Worm (Caenorhabditis elegans) whole organism, L3 larva: ENCODE measurements around the gene pud-4.

ENCODE experiments used
- R02D3.7 ChIP-seq: fragments of 150-350 bp; optimal IDR thresholded peaks from 2 replicates; lab custom pipeline; 2014; ENCODE audit warnings: missing biosample characterization, missing genetic modification characterization
- ZK546.5 ChIP-seq: sonication (generic microtip); optimal IDR thresholded peaks from 2 replicates; lab custom pipeline; 2017; ENCODE audit warnings: missing biosample characterization, missing genetic modification characterization
- aly-2 ChIP-seq: fragments of 150-350 bp; optimal IDR thresholded peaks from 2 replicates; lab custom pipeline; 2014; ENCODE audit warnings: missing biosample characterization, missing genetic modification characterization
- ama-1 ChIP-seq: fragments of 150-350 bp; optimal IDR thresholded peaks from 2 replicates; lab custom pipeline; 2018
- ceh-16 ChIP-seq: sonication (generic microtip); optimal IDR thresholded peaks from 2 replicates; lab custom pipeline; 2017; ENCODE audit warnings: missing biosample characterization, missing genetic modification characterization
- ceh-28 ChIP-seq: fragments of 150-350 bp; optimal IDR thresholded peaks from 2 replicates; lab custom pipeline; 2014; ENCODE audit warnings: missing biosample characterization, missing genetic modification reagents, missing genetic modification characterization
- ceh-82 ChIP-seq: fragments of 150-350 bp; optimal IDR thresholded peaks from 2 replicates; lab custom pipeline; 2014; ENCODE audit warnings: missing biosample characterization, missing genetic modification characterization
- ceh-9 ChIP-seq: sonication (generic microtip); optimal IDR thresholded peaks from 2 replicates; lab custom pipeline; 2018; ENCODE audit warnings: missing biosample characterization, missing genetic modification characterization
- daf-12 ChIP-seq: fragments of 150-350 bp; optimal IDR thresholded peaks from 2 replicates; lab custom pipeline; 2014; ENCODE audit warnings: missing biosample characterization, missing genetic modification reagents, missing genetic modification characterization
- egl-27 ChIP-seq: sonication (generic microtip); optimal IDR thresholded peaks from 4 replicates; lab custom pipeline; 2017; ENCODE audit warnings: missing biosample characterization, missing genetic modification reagents, missing genetic modification characterization
- egl-5 ChIP-seq: fragments of 150-350 bp; optimal IDR thresholded peaks from 2 replicates; lab custom pipeline; 2017; ENCODE audit warnings: missing biosample characterization, missing genetic modification reagents, missing genetic modification characterization, inconsistent platforms
- elt-1 ChIP-seq: fragments of 150-350 bp; optimal IDR thresholded peaks from 2 replicates; lab custom pipeline; 2014; ENCODE audit warnings: missing biosample characterization, missing genetic modification characterization
- elt-2 ChIP-seq: sonication (generic microtip); optimal IDR thresholded peaks from 2 replicates; lab custom pipeline; 2016; ENCODE audit warnings: missing genetic modification reagents, mild to moderate bottlenecking, missing genetic modification characterization, missing compliant biosample characterization
- elt-3 ChIP-seq, 3 experiments: fragments of 150-350 bp in 1 of 3; sonication (generic microtip) in 2 of 3; optimal IDR thresholded peaks; 2 replicates in 2 of 3; 4 replicates in 1 of 3; lab custom pipeline; 2014 to 2017; ENCODE audit warnings: missing biosample characterization in 3 of 3, missing genetic modification characterization in 3 of 3
- eor-1 ChIP-seq, 2 experiments: fragments of 150-350 bp; optimal IDR thresholded peaks; 2 replicates each; lab custom pipeline; 2014 to 2018; ENCODE audit warnings: missing biosample characterization in 2 of 2, missing genetic modification characterization in 2 of 2
- fkh-10 ChIP-seq: sonication (generic microtip); optimal IDR thresholded peaks from 2 replicates; lab custom pipeline; 2017; ENCODE audit warnings: missing biosample characterization, missing genetic modification reagents, missing genetic modification characterization
- fkh-2 ChIP-seq: fragments of 150-350 bp; optimal IDR thresholded peaks from 2 replicates; lab custom pipeline; 2014; ENCODE audit warnings: missing biosample characterization, missing genetic modification reagents, missing genetic modification characterization
- fos-1 ChIP-seq: fragments of 150-350 bp; optimal IDR thresholded peaks from 2 replicates; lab custom pipeline; 2014; ENCODE audit warnings: missing biosample characterization, missing genetic modification characterization
- hmg-11 ChIP-seq: sonication (generic microtip); optimal IDR thresholded peaks from 2 replicates; lab custom pipeline; 2016; ENCODE audit warnings: missing genetic modification characterization, missing compliant biosample characterization
- jun-1 ChIP-seq: fragments of 150-350 bp; optimal IDR thresholded peaks from 2 replicates; lab custom pipeline; 2014; ENCODE audit warnings: missing biosample characterization, missing genetic modification reagents, missing genetic modification characterization
- lin-15B ChIP-seq: fragments of 150-350 bp; optimal IDR thresholded peaks from 2 replicates; lab custom pipeline; 2014; ENCODE audit warnings: missing biosample characterization, missing genetic modification characterization
- lin-39 ChIP-seq: fragments of 150-350 bp; optimal IDR thresholded peaks from 2 replicates; lab custom pipeline; 2018; ENCODE audit warnings: missing biosample characterization, missing genetic modification reagents, missing genetic modification characterization
- lsy-12 ChIP-seq: sonication (generic microtip); optimal IDR thresholded peaks from 2 replicates; lab custom pipeline; 2016; ENCODE audit warnings: mild to moderate bottlenecking, missing genetic modification characterization, missing compliant biosample characterization
- mdl-1 ChIP-seq: fragments of 150-350 bp; optimal IDR thresholded peaks from 2 replicates; lab custom pipeline; 2014; ENCODE audit warnings: missing biosample characterization, missing genetic modification characterization
- mml-1 ChIP-seq: fragments of 150-350 bp; sonication (generic microtip); optimal IDR thresholded peaks from 3 replicates; lab custom pipeline; 2014; ENCODE audit warnings: missing biosample characterization, missing genetic modification characterization
- nfya-1 ChIP-seq: sonication (generic microtip); optimal IDR thresholded peaks from 2 replicates; lab custom pipeline; 2017; ENCODE audit warnings: missing genetic modification characterization, mild to moderate bottlenecking, missing compliant biosample characterization, antibody characterized with exemption, moderate library complexity; ENCODE audit not compliant: insufficient read depth
- nhr-11 ChIP-seq: fragments of 150-350 bp; optimal IDR thresholded peaks from 2 replicates; lab custom pipeline; 2014; ENCODE audit warnings: missing biosample characterization, missing genetic modification characterization
- nhr-12 ChIP-seq: fragments of 150-350 bp; optimal IDR thresholded peaks from 2 replicates; lab custom pipeline; 2014; ENCODE audit warnings: missing biosample characterization, missing genetic modification characterization
- nhr-23 ChIP-seq: fragments of 150-350 bp; optimal IDR thresholded peaks from 2 replicates; lab custom pipeline; 2014; ENCODE audit warnings: missing biosample characterization, missing genetic modification reagents, missing genetic modification characterization
- nhr-237 ChIP-seq: fragments of 150-350 bp; optimal IDR thresholded peaks from 2 replicates; lab custom pipeline; 2014; ENCODE audit warnings: missing biosample characterization, missing genetic modification characterization
- nhr-25 ChIP-seq: sonication (generic microtip); optimal IDR thresholded peaks from 2 replicates; lab custom pipeline; 2017; ENCODE audit warnings: missing biosample characterization, missing genetic modification characterization
- nhr-28 ChIP-seq: fragments of 150-350 bp; optimal IDR thresholded peaks from 2 replicates; lab custom pipeline; 2014; ENCODE audit warnings: missing biosample characterization, missing genetic modification characterization
- nhr-43 ChIP-seq: sonication (generic microtip); optimal IDR thresholded peaks from 2 replicates; lab custom pipeline; 2016; ENCODE audit warnings: mild to moderate bottlenecking, missing genetic modification characterization, missing compliant biosample characterization; ENCODE audit not compliant: poor library complexity, severe bottlenecking
- nhr-67 ChIP-seq: fragments of 150-350 bp; optimal IDR thresholded peaks from 2 replicates; lab custom pipeline; 2014; ENCODE audit warnings: missing biosample characterization, missing genetic modification characterization
- nhr-76 ChIP-seq: fragments of 150-350 bp; sonication (generic microtip); optimal IDR thresholded peaks from 5 replicates; lab custom pipeline; 2014; ENCODE audit warnings: missing biosample characterization, missing genetic modification characterization
- nhr-77 ChIP-seq: fragments of 150-350 bp; optimal IDR thresholded peaks from 2 replicates; lab custom pipeline; 2014; ENCODE audit warnings: missing biosample characterization, missing genetic modification characterization
- pha-4 ChIP-seq: fragments of 150-350 bp; optimal IDR thresholded peaks from 2 replicates; lab custom pipeline; 2014; ENCODE audit warnings: missing biosample characterization, missing genetic modification reagents, missing genetic modification characterization
- pqm-1 ChIP-seq: fragments of 150-350 bp; optimal IDR thresholded peaks from 2 replicates; lab custom pipeline; 2017; ENCODE audit warnings: missing biosample characterization, missing genetic modification characterization, inconsistent platforms
- sea-2 ChIP-seq: fragments of 150-350 bp; sonication (generic microtip); optimal IDR thresholded peaks from 4 replicates; lab custom pipeline; 2014; ENCODE audit warnings: missing biosample characterization, missing genetic modification reagents, missing genetic modification characterization
- skn-1 ChIP-seq: fragments of 150-350 bp; optimal IDR thresholded peaks from 2 replicates; lab custom pipeline; 2014; ENCODE audit warnings: missing biosample characterization, missing genetic modification characterization
- snpc-4 ChIP-seq: fragments of 150-350 bp; optimal IDR thresholded peaks from 2 replicates; lab custom pipeline; 2014; ENCODE audit warnings: missing biosample characterization, missing genetic modification characterization
- tbx-2 ChIP-seq: sonication (generic microtip); optimal IDR thresholded peaks from 2 replicates; lab custom pipeline; 2016; ENCODE audit warnings: mild to moderate bottlenecking, missing genetic modification characterization, missing compliant biosample characterization
- unc-39 ChIP-seq: sonication (generic microtip); optimal IDR thresholded peaks from 4 replicates; lab custom pipeline; 2017; ENCODE audit warnings: missing biosample characterization, missing genetic modification characterization
- unc-62 ChIP-seq: fragments of 150-350 bp; sonication (generic microtip); optimal IDR thresholded peaks from 4 replicates; lab custom pipeline; 2014; ENCODE audit warnings: missing biosample characterization, missing genetic modification reagents, missing genetic modification characterization
- zag-1 ChIP-seq: fragments of 150-350 bp; optimal IDR thresholded peaks from 2 replicates; lab custom pipeline; 2014; ENCODE audit warnings: missing biosample characterization, missing genetic modification characterization
- ztf-11 ChIP-seq: fragments of 150-350 bp; optimal IDR thresholded peaks from 2 replicates; lab custom pipeline; 2014; ENCODE audit warnings: missing biosample characterization, missing genetic modification characterization
- ztf-4 ChIP-seq: fragments of 150-350 bp; optimal IDR thresholded peaks from 2 replicates; lab custom pipeline; 2014; ENCODE audit warnings: missing biosample characterization, missing genetic modification characterization

The pud-4 gene

ce11 chrV:2281499-2281898 lies 45.0 kb upstream of the pud-4 start, which contains the start of gene nhr-228:
nhr-228 (plus strand) TSS chrV:2281759.
- no peak for TF ChIP-seq zag-1
- no peak for TF ChIP-seq nhr-11
- TF ChIP-seq nhr-77 (tag; lab: Kevin White, UChicago) = no peak
- TF ChIP-seq pqm-1 (tag; lab: Kevin White, UChicago) = no peak
- no peak for TF ChIP-seq nhr-28 (tag; lab: Kevin White, UChicago)
- no peak for TF ChIP-seq ZK546.5 (tag; lab: Kevin White, UChicago)
- peak; percentile 46 for TF ChIP-seq nhr-23 (tag; lab: Kevin White, UChicago)
- peak; percentile 17 for TF ChIP-seq snpc-4
- no peak for TF ChIP-seq lsy-12 (tag; lab: Kevin White, UChicago)
- TF ChIP-seq nhr-67 (tag; lab: Kevin White, UChicago) = no peak
- TF ChIP-seq ceh-82 (tag; lab: Kevin White, UChicago) = no peak
- no peak for TF ChIP-seq sea-2
- no peak for TF ChIP-seq ama-1 (lab: Kevin White, UChicago)
- peak; percentile 54 for TF ChIP-seq nfya-1 (tag; lab: Kevin White, UChicago)
- no peak for TF ChIP-seq ceh-9 (tag; lab: Kevin White, UChicago)
- peak; percentile 66 for TF ChIP-seq hmg-11 (tag; lab: Kevin White, UChicago)
- TF ChIP-seq lin-15B (tag; lab: Kevin White, UChicago) = peak; percentile 49
- TF ChIP-seq nhr-12 = no peak
- TF ChIP-seq elt-1 (tag; lab: Kevin White, UChicago) = no peak
- TF ChIP-seq fkh-2 (tag; lab: Kevin White, UChicago) = no peak
- TF ChIP-seq fkh-10 (GFP tag; lab: Kevin White, UChicago) = no peak
- no peak for TF ChIP-seq fos-1 (tag; lab: Kevin White, UChicago)
- no peak for TF ChIP-seq ceh-28
- no peak for TF ChIP-seq daf-12 (tag; lab: Kevin White, UChicago)
- no peak for TF ChIP-seq eor-1 (tag; optimal IDR thresholded peaks at IDR 0.05; lab: Kevin White, UChicago)
- peak; percentile 38 for TF ChIP-seq nhr-25
- no peak for TF ChIP-seq nhr-43 (tag; lab: Kevin White, UChicago)
- no peak for TF ChIP-seq egl-5 (tag; lab: Kevin White, UChicago)
- no peak for TF ChIP-seq ztf-4 (tag; lab: Kevin White, UChicago)
- TF ChIP-seq jun-1 (tag; lab: Kevin White, UChicago) = peak; percentile 22
- TF ChIP-seq egl-27 (tag; lab: Kevin White, UChicago) = no peak
- TF ChIP-seq unc-62 (GFP tag; lab: Kevin White, UChicago) = no peak
- TF ChIP-seq aly-2 = no peak
- TF ChIP-seq ztf-11 (tag; lab: Kevin White, UChicago) = no peak
- no peak for TF ChIP-seq tbx-2
- TF ChIP-seq nhr-76 (tag; lab: Kevin White, UChicago) = no peak
- TF ChIP-seq elt-3 (tag; optimal IDR thresholded peaks at IDR 0.05; lab: Kevin White, UChicago) = no peak
- peak; percentile 91 for TF ChIP-seq pha-4 (tag; lab: Kevin White, UChicago)
- TF ChIP-seq nhr-237 (tag; lab: Kevin White, UChicago) = no peak
- TF ChIP-seq R02D3.7 = no peak
- TF ChIP-seq unc-39 = no peak
- TF ChIP-seq mml-1 (tag; lab: Kevin White, UChicago) = no peak
- no peak for TF ChIP-seq mdl-1 (tag; lab: Kevin White, UChicago)
- no peak for TF ChIP-seq ceh-16
- TF ChIP-seq lin-39 (tag; lab: Kevin White, UChicago) = no peak
- peak; percentile 84 for TF ChIP-seq skn-1 (tag; lab: Kevin White, UChicago)
- peak; percentile 29 for TF ChIP-seq elt-2 (tag; lab: Kevin White, UChicago)
